Fruit fly (Drosophila melanogaster) whole organism, embryonic: ENCODE data around the gene Pex1.

Experiments used
- Asciz ChIP-seq: fragments of 200-800 bp; sonication (Bioruptor generic); optimal IDR thresholded peaks from 2 replicates; lab custom pipeline; 2017; ENCODE audit warnings: missing biosample characterization, mild to moderate bottlenecking, missing genetic modification characterization, missing genetic modification reagents
- B-H1 ChIP-seq: fragments of 200-800 bp; sonication (Bioruptor generic); IDR thresholded peaks from 3 replicates; pipeline ENCODE4 v1.3.6; 2022; ENCODE audit warnings: missing biosample characterization, missing genetic modification characterization
- CG10462 ChIP-seq: fragments of 200-800 bp; sonication (Bioruptor generic); optimal IDR thresholded peaks from 2 replicates; lab custom pipeline; 2016; ENCODE audit warnings: missing biosample characterization, missing genetic modification characterization
- CG11695 ChIP-seq: fragments of 200-800 bp; sonication (Bioruptor generic); IDR thresholded peaks from 3 replicates; pipeline ENCODE4 v1.3.6; 2022; ENCODE audit warnings: missing biosample characterization, missing genetic modification characterization
- CG11696 ChIP-seq: fragments of 200-800 bp; sonication (Bioruptor generic); IDR thresholded peaks from 2 replicates; pipeline ENCODE4 v1.3.6; 2022; ENCODE audit warnings: missing biosample characterization, missing genetic modification characterization
- CG1233 ChIP-seq: fragments of 200-800 bp; sonication (Bioruptor generic); optimal IDR thresholded peaks from 4 replicates; lab custom pipeline; 2018; ENCODE audit warnings: missing biosample characterization, mild to moderate bottlenecking, missing genetic modification characterization
- CG13775 ChIP-seq: fragments of 200-800 bp; sonication (Bioruptor generic); optimal IDR thresholded peaks from 3 replicates; lab custom pipeline; 2017; ENCODE audit warnings: missing biosample characterization, mild to moderate bottlenecking, missing genetic modification characterization
- CG17361 ChIP-seq: fragments of 200-800 bp; sonication (Bioruptor generic); IDR thresholded peaks from 3 replicates; pipeline ENCODE4 v1.3.6; 2022; ENCODE audit warnings: missing biosample characterization, missing genetic modification characterization
- CG18599 ChIP-seq: fragments of 200-800 bp; sonication (Bioruptor generic); optimal IDR thresholded peaks from 3 replicates; lab custom pipeline; 2017; ENCODE audit warnings: missing biosample characterization, missing genetic modification characterization, mild to moderate bottlenecking, moderate library complexity, missing genetic modification reagents
- CG31365 ChIP-seq: fragments of 200-800 bp; sonication (Bioruptor generic); optimal IDR thresholded peaks from 2 replicates; lab custom pipeline; 2018; ENCODE audit warnings: missing biosample characterization, mild to moderate bottlenecking, missing genetic modification characterization
- CG31388 ChIP-seq: fragments of 200-800 bp; sonication (Bioruptor generic); optimal IDR thresholded peaks from 2 replicates; lab custom pipeline; 2016; ENCODE audit warnings: missing biosample characterization, missing genetic modification characterization
- CG3847 ChIP-seq: fragments of 200-800 bp; sonication (Bioruptor generic); IDR thresholded peaks from 2 replicates; pipeline ENCODE4 v1.3.6; 2022; ENCODE audit warnings: missing biosample characterization, missing genetic modification characterization
- CG42726 ChIP-seq: fragments of 200-800 bp; sonication (Bioruptor generic); IDR thresholded peaks from 2 replicates; pipeline ENCODE4 v1.3.6; 2022; ENCODE audit warnings: missing biosample characterization, missing genetic modification characterization; ENCODE audit not compliant: partially characterized antibody
- CG5953 ChIP-seq: fragments of 200-800 bp; sonication (Bioruptor generic); IDR thresholded peaks from 2 replicates; pipeline ENCODE4 v1.3.6; 2022; ENCODE audit warnings: missing biosample characterization, missing genetic modification characterization
- CG7786 ChIP-seq: fragments of 200-800 bp; sonication (Bioruptor generic); optimal IDR thresholded peaks from 2 replicates; lab custom pipeline; 2016; ENCODE audit warnings: missing biosample characterization, missing genetic modification characterization
- CG8089 ChIP-seq: fragments of 200-800 bp; sonication (Bioruptor generic); optimal IDR thresholded peaks from 3 replicates; lab custom pipeline; 2016; ENCODE audit warnings: missing biosample characterization, missing genetic modification characterization
- CG9876 ChIP-seq: fragments of 200-800 bp; sonication (Bioruptor generic); optimal IDR thresholded peaks from 2 replicates; lab custom pipeline; 2016; ENCODE audit warnings: missing biosample characterization, missing genetic modification characterization
- D19A ChIP-seq: fragments of 200-800 bp; optimal IDR thresholded peaks from 3 replicates; lab custom pipeline; 2019; ENCODE audit warnings: missing biosample characterization, mild to moderate bottlenecking, missing genetic modification characterization, moderate library complexity
- D19B ChIP-seq: fragments of 200-800 bp; sonication (Bioruptor generic); optimal IDR thresholded peaks from 2 replicates; lab custom pipeline; 2017; ENCODE audit warnings: missing biosample characterization, mild to moderate bottlenecking, missing genetic modification characterization
- Doc3 ChIP-seq: fragments of 200-800 bp; sonication (Bioruptor generic); IDR thresholded peaks from 3 replicates; pipeline ENCODE4 v1.3.6; 2022; ENCODE audit warnings: missing biosample characterization, missing genetic modification characterization; ENCODE audit not compliant: partially characterized antibody
- HLH4C ChIP-seq: fragments of 200-800 bp; sonication (Bioruptor generic); IDR thresholded peaks from 3 replicates; pipeline ENCODE4 v1.3.6; 2022; ENCODE audit warnings: missing biosample characterization, missing genetic modification characterization; ENCODE audit not compliant: partially characterized antibody
- HmgD ChIP-seq: fragments of 200-800 bp; sonication (Bioruptor generic); optimal IDR thresholded peaks from 3 replicates; lab custom pipeline; 2016; ENCODE audit warnings: missing biosample characterization, missing genetic modification characterization
- Hr78 ChIP-seq, 2 experiments: fragments of 200-800 bp in 1 of 2; fragments of >200 bp in 1 of 2; sonication (Bioruptor generic) in 1 of 2; optimal IDR thresholded peaks; 2 replicates each; lab custom pipeline; 2017 to 2019; ENCODE audit warnings: missing biosample characterization in 2 of 2, missing genetic modification characterization in 2 of 2, mild to moderate bottlenecking in 1 of 2, moderate library complexity in 1 of 2
- Kr ChIP-seq: fragments of 200-800 bp; sonication (Bioruptor generic); optimal IDR thresholded peaks from 2 replicates; lab custom pipeline; 2017; ENCODE audit warnings: missing biosample characterization, mild to moderate bottlenecking, missing genetic modification characterization
- Med ChIP-seq: fragments of 200-800 bp; sonication (Bioruptor generic); peaks from one replicate; lab custom pipeline; 2016; ENCODE audit warnings: missing biosample characterization, missing genetic modification characterization, mild to moderate bottlenecking, inconsistent platforms, moderate library complexity
- NFAT ChIP-seq: fragments of 200-800 bp; sonication (Bioruptor generic); IDR thresholded peaks from 2 replicates; pipeline ENCODE4 v1.3.6; 2022; ENCODE audit warnings: missing biosample characterization, missing genetic modification characterization
- NfI ChIP-seq: fragments of 200-800 bp; sonication (Bioruptor generic); optimal IDR thresholded peaks from 3 replicates; lab custom pipeline; 2018; ENCODE audit warnings: missing biosample characterization, mild to moderate bottlenecking, missing genetic modification characterization, moderate library complexity
- PHDP ChIP-seq: fragments of 200-800 bp; sonication (Bioruptor generic); optimal IDR thresholded peaks from 3 replicates; lab custom pipeline; 2018; ENCODE audit warnings: missing biosample characterization, mild to moderate bottlenecking, missing genetic modification characterization, moderate library complexity
- Scr ChIP-seq: fragments of 200-800 bp; sonication (Bioruptor generic); IDR thresholded peaks from 2 replicates; pipeline ENCODE4 v1.3.6; 2022; ENCODE audit warnings: missing biosample characterization, missing genetic modification characterization; ENCODE audit not compliant: partially characterized antibody
- Six4 ChIP-seq: fragments of 200-800 bp; sonication (Bioruptor generic); optimal IDR thresholded peaks from 2 replicates; lab custom pipeline; 2016; ENCODE audit warnings: missing biosample characterization, missing genetic modification characterization
- Xbp1 ChIP-seq: fragments of 200-800 bp; sonication (Bioruptor generic); optimal IDR thresholded peaks from 3 replicates; lab custom pipeline; 2016; ENCODE audit warnings: missing biosample characterization, mild to moderate bottlenecking, missing genetic modification characterization
- Xrp1 ChIP-seq: fragments of 200-800 bp; sonication (Bioruptor generic); IDR thresholded peaks from 2 replicates; pipeline ENCODE4 v1.3.6; 2022; ENCODE audit warnings: missing biosample characterization, missing genetic modification characterization
- cato ChIP-seq: fragments of 200-800 bp; sonication (Bioruptor generic); optimal IDR thresholded peaks from 2 replicates; lab custom pipeline; 2016; ENCODE audit warnings: missing biosample characterization, missing genetic modification characterization, borderline replicate concordance
- ci ChIP-seq: fragments of 200-800 bp; sonication (Bioruptor generic); IDR thresholded peaks from 3 replicates; pipeline ENCODE4 v1.3.6; 2022; ENCODE audit warnings: missing biosample characterization, missing genetic modification characterization
- crol ChIP-seq: fragments of 200-800 bp; sonication (Bioruptor generic); IDR thresholded peaks from 2 replicates; pipeline ENCODE4 v1.3.6; 2022; ENCODE audit warnings: missing biosample characterization, missing genetic modification characterization
- dmrt99B ChIP-seq: fragments of 200-800 bp; sonication (Bioruptor generic); optimal IDR thresholded peaks from 2 replicates; lab custom pipeline; 2018; ENCODE audit warnings: missing biosample characterization, mild to moderate bottlenecking, missing genetic modification characterization, moderate library complexity
- emc ChIP-seq: fragments of 200-800 bp; sonication (Bioruptor generic); optimal IDR thresholded peaks from 2 replicates; lab custom pipeline; 2016; ENCODE audit warnings: missing biosample characterization, missing genetic modification characterization
- en ChIP-seq: fragments of 200-800 bp; sonication (Bioruptor generic); optimal IDR thresholded peaks from 2 replicates; lab custom pipeline; 2016; ENCODE audit warnings: missing biosample characterization, missing genetic modification characterization
- eve ChIP-seq, 2 experiments: fragments of >200 bp; optimal IDR thresholded peaks; 2 replicates each; lab custom pipeline; 2017; ENCODE audit warnings: missing biosample characterization in 2 of 2, missing genetic modification characterization in 2 of 2
- fd102C ChIP-seq: fragments of 200-800 bp; sonication (Bioruptor generic); optimal IDR thresholded peaks from 2 replicates; lab custom pipeline; 2018; ENCODE audit warnings: missing biosample characterization, mild to moderate bottlenecking, missing genetic modification characterization, moderate library complexity
- grn ChIP-seq: fragments of 200-800 bp; sonication (Bioruptor generic); optimal IDR thresholded peaks from 3 replicates; lab custom pipeline; 2017; ENCODE audit warnings: missing biosample characterization, missing genetic modification characterization
- gsb ChIP-seq: fragments of 200-800 bp; sonication (Bioruptor generic); IDR thresholded peaks from 2 replicates; pipeline ENCODE4 v1.3.6; 2022; ENCODE audit warnings: missing biosample characterization, missing genetic modification characterization
- gt ChIP-seq: fragments of 200-800 bp; sonication (Bioruptor generic); IDR thresholded peaks from 2 replicates; pipeline ENCODE4 v1.3.6; 2022; ENCODE audit warnings: missing biosample characterization, missing genetic modification characterization
- ham ChIP-seq: fragments of 200-800 bp; sonication (Bioruptor generic); IDR thresholded peaks from 2 replicates; pipeline ENCODE4 v1.3.6; 2022; ENCODE audit warnings: missing biosample characterization, missing genetic modification characterization
- hb ChIP-seq: fragments of 200-800 bp; sonication (Bioruptor generic); IDR thresholded peaks from 3 replicates; pipeline ENCODE4 v1.3.6; 2022; ENCODE audit warnings: missing biosample characterization, missing genetic modification characterization; ENCODE audit not compliant: partially characterized antibody
- inv ChIP-seq: fragments of 200-800 bp; sonication (Bioruptor generic); IDR thresholded peaks from 2 replicates; pipeline ENCODE4 v1.3.6; 2022; ENCODE audit warnings: missing biosample characterization, missing genetic modification characterization; ENCODE audit not compliant: partially characterized antibody
- lmd ChIP-seq: fragments of 200-800 bp; sonication (Bioruptor generic); IDR thresholded peaks from 2 replicates; pipeline ENCODE4 v1.3.6; 2022; ENCODE audit warnings: missing biosample characterization, missing genetic modification characterization
- otp ChIP-seq: fragments of 200-800 bp; sonication (Bioruptor generic); IDR thresholded peaks from 3 replicates; pipeline ENCODE4, ENCODE4 v1.3.6; 2022; ENCODE audit warnings: missing biosample characterization, missing genetic modification characterization
- schlank ChIP-seq: fragments of 200-800 bp; sonication (Bioruptor generic); optimal IDR thresholded peaks from 2 replicates; lab custom pipeline; 2018; ENCODE audit warnings: missing biosample characterization, mild to moderate bottlenecking, missing genetic modification characterization
- sim ChIP-seq: fragments of 200-800 bp; sonication (Bioruptor generic); IDR thresholded peaks from 2 replicates; pipeline ENCODE4 v1.3.6; 2022; ENCODE audit warnings: missing biosample characterization, missing genetic modification characterization
- vvl ChIP-seq: fragments of 200-800 bp; sonication (Bioruptor generic); IDR thresholded peaks from 2 replicates; pipeline ENCODE4 v1.3.6; 2022; ENCODE audit warnings: missing biosample characterization, missing genetic modification characterization

The Pex1 gene

DNA sequence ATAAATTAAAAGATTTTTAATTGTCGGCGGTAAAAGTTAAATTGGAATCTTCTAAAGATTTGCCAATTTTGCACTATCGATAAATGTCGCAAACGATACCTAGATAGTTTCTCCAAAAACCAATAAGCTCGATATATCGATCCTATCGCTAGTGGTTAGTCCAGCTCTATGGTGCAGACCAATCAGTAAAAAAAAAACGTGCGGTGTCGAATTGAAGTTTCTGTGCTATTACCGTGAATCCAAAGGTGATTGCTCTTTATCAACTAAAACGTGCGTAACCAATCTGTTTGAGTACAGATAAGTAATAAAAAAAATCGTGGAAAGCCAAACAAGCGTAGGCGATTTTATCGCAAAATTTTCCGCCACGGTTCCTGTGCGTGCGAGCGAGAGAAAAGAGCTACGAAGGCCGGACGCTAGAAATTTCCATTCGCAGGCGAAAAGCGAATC is 34.8 kb upstream of the Pex1 start, which contains the start of gene Hsp110 (continued):
- no peak for TF ChIP-seq HmgD (GFP tag; lab: Kevin White, UChicago)
- TF ChIP-seq eve (GFP tag; optimal IDR thresholded peaks at IDR 0.05; lab: Kevin White, UChicago), result no peak
- TF ChIP-seq inv (GFP tag; lab: Robert Waterston, UW), result peak; percentile 99
- TF ChIP-seq CG31365, result peak; percentile 8
- no peak for TF ChIP-seq CG1233
- peak; percentile 24; the same call in 1 of the 2 replicates for TF ChIP-seq vvl (GFP tag; lab: Robert Waterston, UW)
- no peak for TF ChIP-seq gsb (GFP tag; lab: Robert Waterston, UW)
- TF ChIP-seq CG8089 (GFP tag; lab: Kevin White, UChicago), result no peak
- no peak for TF ChIP-seq CG9876 (GFP tag; lab: Kevin White, UChicago)
- peak; percentile 99 for TF ChIP-seq hb
- TF ChIP-seq crol (GFP tag; lab: Robert Waterston, UW), result no peak
- peak; percentile 26; the same call in 1 of the 3 replicates for TF ChIP-seq CG17361 (GFP tag; lab: Robert Waterston, UW)
- no peak for TF ChIP-seq en (GFP tag; lab: Kevin White, UChicago)
- TF ChIP-seq dmrt99B (tag; lab: Kevin White, UChicago), result no peak
- TF ChIP-seq schlank (tag; lab: Kevin White, UChicago), result no peak
- peak; percentile 45; the same call in 2 of the 3 replicates for TF ChIP-seq ci (GFP tag; lab: Robert Waterston, UW)
- TF ChIP-seq CG11695 (GFP tag; lab: Robert Waterston, UW), result no peak
- no peak for TF ChIP-seq emc (GFP tag; lab: Kevin White, UChicago)
- no peak for TF ChIP-seq CG11696 (GFP tag; lab: Robert Waterston, UW)
- peak; percentile 10 for TF ChIP-seq PHDP
- TF ChIP-seq Doc3 (GFP tag; lab: Robert Waterston, UW), result peak; percentile 95
- no peak for TF ChIP-seq D19A (tag; lab: Kevin White, UChicago)
- no peak for TF ChIP-seq CG10462
- TF ChIP-seq CG13775 (GFP tag; lab: Kevin White, UChicago), result no peak
- TF ChIP-seq otp (GFP tag; lab: Robert Waterston, UW), result peak; percentile 26; the same call in 1 of the 3 replicates
- TF ChIP-seq CG31388 (GFP tag; lab: Kevin White, UChicago), result no peak
- no peak for TF ChIP-seq lmd (GFP tag; lab: Robert Waterston, UW)
- TF ChIP-seq sim (GFP tag; lab: Robert Waterston, UW), result no peak
- no peak for TF ChIP-seq Kr (GFP tag; lab: Kevin White, UChicago)
- no peak for TF ChIP-seq CG5953 (GFP tag; lab: Robert Waterston, UW)
- TF ChIP-seq CG18599, result peak; percentile 38
- peak; percentile 99 for TF ChIP-seq CG42726 (GFP tag; lab: Robert Waterston, UW)
- TF ChIP-seq Xrp1 (GFP tag; lab: Robert Waterston, UW), result peak; percentile 24; the same call in 1 of the 2 replicates
- TF ChIP-seq HLH4C (GFP tag; lab: Robert Waterston, UW), result peak; percentile 98
- TF ChIP-seq NfI (GFP tag; lab: Kevin White, UChicago), result no peak
- TF ChIP-seq ham, result no peak
- TF ChIP-seq NFAT (GFP tag; lab: Robert Waterston, UW), result peak; percentile 81
- TF ChIP-seq Six4, result no peak
- no peak for TF ChIP-seq Hr78 (GFP tag; optimal IDR thresholded peaks at IDR 0.05; lab: Kevin White, UChicago)
- TF ChIP-seq CG7786 (GFP tag; lab: Kevin White, UChicago), result no peak
- no peak for TF ChIP-seq CG3847 (GFP tag; lab: Robert Waterston, UW)
- peak; percentile 80 for TF ChIP-seq grn
- peak; percentile 5 for TF ChIP-seq Xbp1 (GFP tag; lab: Kevin White, UChicago)
- TF ChIP-seq fd102C, result no peak
- TF ChIP-seq Med, result peak; percentile 89
- no peak for TF ChIP-seq D19B (GFP tag; lab: Kevin White, UChicago)
- no peak for TF ChIP-seq Asciz (GFP tag; lab: Kevin White, UChicago)
- TF ChIP-seq Scr (GFP tag; lab: Robert Waterston, UW), result peak; percentile 99
- no peak for TF ChIP-seq cato (GFP tag; lab: Kevin White, UChicago)
- no peak for TF ChIP-seq B-H1
- no peak for TF ChIP-seq gt (GFP tag; lab: Robert Waterston, UW)
